Fruit fly (Drosophila melanogaster) whole organism, embryonic: ENCODE data around the gene scpr-B.
A peak's percentile ranks its signal among the peaks of the same experiment; 100 is the strongest.

Experiments
- Antp ChIP-seq: fragments of 200-800 bp; sonication (Bioruptor generic); optimal IDR thresholded peaks from 3 replicates; lab custom pipeline; 2016; ENCODE audit warnings: missing biosample characterization, missing genetic modification characterization
- Atf3 ChIP-seq: fragments of 200-800 bp; sonication (Bioruptor generic); optimal IDR thresholded peaks from 3 replicates; lab custom pipeline; 2016; ENCODE audit warnings: missing biosample characterization, missing genetic modification characterization
- B-H2 ChIP-seq: fragments of 200-800 bp; sonication (Bioruptor generic); optimal IDR thresholded peaks from 2 replicates; lab custom pipeline; 2018; ENCODE audit warnings: missing biosample characterization, mild to moderate bottlenecking, missing genetic modification characterization
- Bteb2 ChIP-seq: fragments of 200-800 bp; sonication (Bioruptor generic); optimal IDR thresholded peaks from 2 replicates; lab custom pipeline; 2016; ENCODE audit warnings: missing biosample characterization, missing genetic modification characterization
- C15 ChIP-seq: fragments of 200-800 bp; sonication (Bioruptor generic); IDR thresholded peaks from 3 replicates; pipeline ENCODE4 v1.3.6; 2022; ENCODE audit warnings: missing biosample characterization, missing genetic modification characterization
- CG10274 ChIP-seq: fragments of 200-800 bp; sonication (Bioruptor generic); optimal IDR thresholded peaks from 3 replicates; lab custom pipeline; 2017; ENCODE audit warnings: missing biosample characterization, mild to moderate bottlenecking, missing genetic modification characterization
- CG11093 ChIP-seq: fragments of 200-800 bp; sonication (Bioruptor generic); IDR thresholded peaks from 3 replicates; pipeline ENCODE4 v1.3.6; 2022; ENCODE audit warnings: missing biosample characterization, missing genetic modification characterization
- CG13775 ChIP-seq: fragments of 200-800 bp; sonication (Bioruptor generic); optimal IDR thresholded peaks from 3 replicates; lab custom pipeline; 2017; ENCODE audit warnings: missing biosample characterization, mild to moderate bottlenecking, missing genetic modification characterization
- CG1647 ChIP-seq: fragments of 200-800 bp; sonication (Bioruptor generic); optimal IDR thresholded peaks from 3 replicates; lab custom pipeline; 2016; ENCODE audit warnings: missing biosample characterization, missing genetic modification characterization
- CG16813 ChIP-seq: fragments of 200-800 bp; sonication (Bioruptor generic); IDR thresholded peaks from 3 replicates; pipeline ENCODE4 v1.3.6; 2022; ENCODE audit warnings: missing biosample characterization, missing genetic modification characterization; ENCODE audit not compliant: partially characterized antibody
- CG16863 ChIP-seq: fragments of 200-800 bp; sonication (Bioruptor generic); optimal IDR thresholded peaks from 3 replicates; lab custom pipeline; 2016; ENCODE audit warnings: missing biosample characterization, missing genetic modification characterization
- CG17361 ChIP-seq: fragments of 200-800 bp; sonication (Bioruptor generic); IDR thresholded peaks from 3 replicates; pipeline ENCODE4 v1.3.6; 2022; ENCODE audit warnings: missing biosample characterization, missing genetic modification characterization
- CG18476 ChIP-seq: fragments of 200-800 bp; sonication (Bioruptor generic); optimal IDR thresholded peaks from 2 replicates; lab custom pipeline; 2016; ENCODE audit warnings: missing biosample characterization, mild to moderate bottlenecking, missing genetic modification characterization
- CG18599 ChIP-seq: fragments of 200-800 bp; sonication (Bioruptor generic); optimal IDR thresholded peaks from 3 replicates; lab custom pipeline; 2017; ENCODE audit warnings: missing biosample characterization, missing genetic modification characterization, mild to moderate bottlenecking, moderate library complexity, missing genetic modification reagents
- CG2889 ChIP-seq: fragments of 200-800 bp; sonication (Bioruptor generic); IDR thresholded peaks from 3 replicates; pipeline ENCODE4 v1.3.6; 2022; ENCODE audit warnings: missing biosample characterization, missing genetic modification characterization
- CG3163 ChIP-seq: fragments of 200-800 bp; sonication (Bioruptor generic); optimal IDR thresholded peaks from 3 replicates; lab custom pipeline; 2016; ENCODE audit warnings: missing biosample characterization, missing genetic modification characterization
- CG32772 ChIP-seq: fragments of 200-800 bp; sonication (Bioruptor generic); IDR thresholded peaks from 2 replicates; pipeline ENCODE4 v1.3.6; 2022; ENCODE audit warnings: missing biosample characterization, missing genetic modification characterization
- CG3995 ChIP-seq: fragments of 200-800 bp; sonication (Bioruptor generic); optimal IDR thresholded peaks from 3 replicates; lab custom pipeline; 2016; ENCODE audit warnings: missing biosample characterization, missing genetic modification characterization
- CG5180 ChIP-seq: fragments of 200-800 bp; sonication (Bioruptor generic); optimal IDR thresholded peaks from 3 replicates; lab custom pipeline; 2017; ENCODE audit warnings: missing biosample characterization, missing genetic modification characterization, mild to moderate bottlenecking, moderate library complexity, missing genetic modification reagents
- CG5953 ChIP-seq: fragments of 200-800 bp; sonication (Bioruptor generic); IDR thresholded peaks from 2 replicates; pipeline ENCODE4 v1.3.6; 2022; ENCODE audit warnings: missing biosample characterization, missing genetic modification characterization
- CG7928 ChIP-seq: fragments of 200-800 bp; sonication (Bioruptor generic); optimal IDR thresholded peaks from 2 replicates; lab custom pipeline; 2017; ENCODE audit warnings: missing biosample characterization, mild to moderate bottlenecking, missing genetic modification characterization
- CG8478 ChIP-seq: fragments of >200 bp; optimal IDR thresholded peaks from 2 replicates; lab custom pipeline; 2018
- CG8944 ChIP-seq: fragments of 200-800 bp; sonication (Bioruptor generic); optimal IDR thresholded peaks from 3 replicates; lab custom pipeline; 2016; ENCODE audit warnings: missing biosample characterization, missing genetic modification characterization
- Dip2 ChIP-seq: fragments of 200-800 bp; sonication (Bioruptor generic); IDR thresholded peaks from 2 replicates; pipeline ENCODE4 v1.3.6; 2022; ENCODE audit warnings: missing biosample characterization, missing genetic modification characterization
- Dp ChIP-seq: fragments of 200-800 bp; sonication (Bioruptor generic); optimal IDR thresholded peaks from 2 replicates; lab custom pipeline; 2018; ENCODE audit warnings: missing biosample characterization, mild to moderate bottlenecking, missing genetic modification characterization, moderate library complexity
- Hmr ChIP-seq: fragments of 200-800 bp; sonication (Bioruptor generic); optimal IDR thresholded peaks from 3 replicates; lab custom pipeline; 2017; ENCODE audit warnings: mild to moderate bottlenecking, missing biosample characterization, missing genetic modification reagents, missing genetic modification characterization
- Jarid2 ChIP-seq: fragments of 200-800 bp; sonication (Bioruptor generic); optimal IDR thresholded peaks from 3 replicates; lab custom pipeline; 2017; ENCODE audit warnings: mild to moderate bottlenecking, missing biosample characterization, missing genetic modification reagents, missing genetic modification characterization
- Lim3 ChIP-seq: fragments of 200-800 bp; sonication (Bioruptor generic); IDR thresholded peaks from 2 replicates; pipeline ENCODE4 v1.3.6; 2022; ENCODE audit warnings: missing biosample characterization, missing genetic modification characterization
- MTF-1 ChIP-seq: fragments of 200-800 bp; sonication (Bioruptor generic); optimal IDR thresholded peaks from 2 replicates; lab custom pipeline; 2018; ENCODE audit warnings: missing biosample characterization, mild to moderate bottlenecking, missing genetic modification characterization, borderline replicate concordance
- NC2β ChIP-seq: fragments of 200-800 bp; sonication (Bioruptor generic); optimal IDR thresholded peaks from 2 replicates; lab custom pipeline; 2016; ENCODE audit warnings: missing biosample characterization, missing genetic modification characterization
- Neu2 ChIP-seq: fragments of 200-800 bp; sonication (Bioruptor generic); optimal IDR thresholded peaks from 3 replicates; lab custom pipeline; 2016; ENCODE audit warnings: missing biosample characterization, missing genetic modification characterization, borderline replicate concordance
- Scr ChIP-seq: fragments of 200-800 bp; sonication (Bioruptor generic); IDR thresholded peaks from 2 replicates; pipeline ENCODE4 v1.3.6; 2022; ENCODE audit warnings: missing biosample characterization, missing genetic modification characterization; ENCODE audit not compliant: partially characterized antibody
- TFAM ChIP-seq: fragments of 200-800 bp; sonication (Bioruptor generic); optimal IDR thresholded peaks from 2 replicates; lab custom pipeline; 2017; ENCODE audit warnings: missing biosample characterization, missing genetic modification characterization, inconsistent platforms
- az2 ChIP-seq: fragments of 200-800 bp; sonication (Bioruptor generic); optimal IDR thresholded peaks from 3 replicates; lab custom pipeline; 2016; ENCODE audit warnings: missing biosample characterization, missing genetic modification characterization
- emc ChIP-seq: fragments of 200-800 bp; sonication (Bioruptor generic); optimal IDR thresholded peaks from 2 replicates; lab custom pipeline; 2016; ENCODE audit warnings: missing biosample characterization, missing genetic modification characterization
- eyg ChIP-seq: fragments of 200-800 bp; sonication (Bioruptor generic); optimal IDR thresholded peaks from 3 replicates; lab custom pipeline; 2016; ENCODE audit warnings: missing biosample characterization, missing genetic modification characterization
- grn ChIP-seq: fragments of 200-800 bp; sonication (Bioruptor generic); optimal IDR thresholded peaks from 3 replicates; lab custom pipeline; 2017; ENCODE audit warnings: missing biosample characterization, missing genetic modification characterization
- gt ChIP-seq: fragments of 200-800 bp; sonication (Bioruptor generic); IDR thresholded peaks from 2 replicates; pipeline ENCODE4 v1.3.6; 2022; ENCODE audit warnings: missing biosample characterization, missing genetic modification characterization
- hth ChIP-seq: fragments of >200 bp; optimal IDR thresholded peaks from 2 replicates; lab custom pipeline; 2017; ENCODE audit warnings: inconsistent platforms
- jigr1 ChIP-seq: fragments of 200-800 bp; sonication (Bioruptor generic); IDR thresholded peaks from 3 replicates; pipeline ENCODE4 v1.3.6; 2022; ENCODE audit warnings: missing biosample characterization, missing genetic modification characterization
- klu ChIP-seq: fragments of 200-800 bp; sonication (Bioruptor generic); IDR thresholded peaks from 2 replicates; pipeline ENCODE4 v1.3.6; 2022; ENCODE audit warnings: missing biosample characterization, missing genetic modification characterization
- lab ChIP-seq: fragments of 200-800 bp; sonication (Bioruptor generic); optimal IDR thresholded peaks from 3 replicates; lab custom pipeline; 2017; ENCODE audit warnings: missing biosample characterization, missing genetic modification characterization, mild to moderate bottlenecking, moderate library complexity, missing genetic modification reagents
- lbe ChIP-seq: fragments of 200-800 bp; sonication (Bioruptor generic); optimal IDR thresholded peaks from 2 replicates; lab custom pipeline; 2016; ENCODE audit warnings: missing biosample characterization, mild to moderate bottlenecking, missing genetic modification characterization
- lov ChIP-seq, 2 experiments: fragments of 200-800 bp in 1 of 2; fragments of >200 bp in 1 of 2; sonication (Bioruptor generic) in 1 of 2; IDR thresholded peaks in 1 of 2; optimal IDR thresholded peaks in 1 of 2; 2 replicates in 1 of 2; 3 replicates in 1 of 2; pipeline versions ENCODE4 v1.3.6 to Lab custom; 2017 to 2022; ENCODE audit warnings: missing biosample characterization in 1 of 2, missing genetic modification characterization in 1 of 2
- pfk ChIP-seq: fragments of 200-800 bp; sonication (Bioruptor generic); optimal IDR thresholded peaks from 2 replicates; lab custom pipeline; 2018; ENCODE audit warnings: missing biosample characterization, mild to moderate bottlenecking, missing genetic modification characterization, moderate library complexity
- prd ChIP-seq, 3 experiments: fragments of >200 bp in 2 of 3; fragments of 200-800 bp in 1 of 3; sonication (Bioruptor generic) in 1 of 3; optimal IDR thresholded peaks in 2 of 3; IDR thresholded peaks in 1 of 3; 2 replicates in 2 of 3; 3 replicates in 1 of 3; pipeline versions ENCODE4 v1.3.6 to Lab custom; 2017 to 2022; ENCODE audit warnings: missing biosample characterization in 1 of 3, missing genetic modification characterization in 1 of 3
- ranshi ChIP-seq: fragments of 200-800 bp; sonication (Bioruptor generic); IDR thresholded peaks from 2 replicates; pipeline ENCODE4 v1.3.6; 2022; ENCODE audit warnings: missing biosample characterization, missing genetic modification characterization
- sug ChIP-seq: fragments of 200-800 bp; optimal IDR thresholded peaks from 2 replicates; lab custom pipeline; 2019; ENCODE audit warnings: missing biosample characterization, mild to moderate bottlenecking, missing genetic modification characterization, moderate library complexity
- trem ChIP-seq: fragments of 200-800 bp; optimal IDR thresholded peaks from 3 replicates; lab custom pipeline; 2019; ENCODE audit warnings: missing biosample characterization, mild to moderate bottlenecking, missing genetic modification characterization, moderate library complexity
- tx ChIP-seq: fragments of 200-800 bp; sonication (Bioruptor generic); optimal IDR thresholded peaks from 2 replicates; lab custom pipeline; 2016; ENCODE audit warnings: missing biosample characterization, missing genetic modification characterization

scpr-B gene

dm6 chr3R:11209801-11210402 is 30.9 kb downstream of the scpr-B start, which contains the start of the genes SdhC and Tctp (continued):
- TF ChIP-seq CG10274 (GFP tag; lab: Kevin White, UChicago) (no peak), Bteb2 (GFP tag; lab: Kevin White, UChicago) (peak; percentile 46), Dp (GFP tag; lab: Kevin White, UChicago) (peak; percentile 30), jigr1 (GFP tag; lab: Robert Waterston, UW) (no peak), trem (tag; lab: Kevin White, UChicago) (peak; percentile 100), CG18476 (GFP tag; lab: Kevin White, UChicago) (peak; percentile 38), lbe (peak; percentile 7), TFAM (GFP tag; lab: Kevin White, UChicago) (no peak), Antp (GFP tag; lab: Kevin White, UChicago) (peak; percentile 22), CG3995 (GFP tag; lab: Kevin White, UChicago) (peak; percentile 45), Dip2 (GFP tag; lab: Robert Waterston, UW) (no peak), klu (GFP tag; lab: Robert Waterston, UW) (no peak), Neu2 (GFP tag; lab: Kevin White, UChicago) (no peak), tx (GFP tag; lab: Kevin White, UChicago) (no peak), CG2889 (no peak), MTF-1 (GFP tag; lab: Kevin White, UChicago) (no peak), lab (GFP tag; lab: Kevin White, UChicago) (peak; percentile 41), Lim3 (GFP tag; lab: Robert Waterston, UW) (no peak), CG8944 (GFP tag; lab: Kevin White, UChicago) (no peak), CG32772 (GFP tag; lab: Robert Waterston, UW) (no peak), CG18599 (peak; percentile 52), CG16863 (peak; percentile 49), sug (tag; lab: Kevin White, UChicago) (peak; percentile 54), Scr (peak; percentile 64), CG7928 (GFP tag; lab: Kevin White, UChicago) (no peak), prd (optimal IDR thresholded peaks at IDR 0.05; lab: Kevin White, UChicago) (no peak), prd (GFP tag; IDR thresholded peaks at IDR 0.05; lab: Robert Waterston, UW) (no peak), CG11093 (no peak), hth (lab: Kevin White, UChicago) (no peak), eyg (GFP tag; lab: Kevin White, UChicago) (no peak), CG1647 (no peak), lov (optimal IDR thresholded peaks at IDR 0.05; lab: Kevin White, UChicago) (no peak), lov (GFP tag; IDR thresholded peaks at IDR 0.05; lab: Robert Waterston, UW) (no peak), Atf3 (GFP tag; lab: Kevin White, UChicago) (no peak), CG3163 (GFP tag; lab: Kevin White, UChicago) (no peak), CG5953 (GFP tag; lab: Robert Waterston, UW) (0 out of 2 replicates have a peak, but pooled peaks have one; percentile 31), emc (GFP tag; lab: Kevin White, UChicago) (no peak), az2 (peak; percentile 46), Hmr (GFP tag; lab: Kevin White, UChicago) (peak; percentile 73), CG5180 (GFP tag; lab: Kevin White, UChicago) (peak; percentile 2), CG16813 (GFP tag; lab: Robert Waterston, UW) (peak; percentile 20; the same call in 1 of the 3 replicates), grn (GFP tag; lab: Kevin White, UChicago) (no peak), NC2β (GFP tag; lab: Kevin White, UChicago) (peak; percentile 30), gt (GFP tag; lab: Robert Waterston, UW) (no peak), CG8478 (lab: Kevin White, UChicago) (no peak), CG13775 (GFP tag; lab: Kevin White, UChicago) (peak; percentile 53), C15 (GFP tag; lab: Robert Waterston, UW) (no peak), pfk (GFP tag; lab: Kevin White, UChicago) (peak; percentile 27), Jarid2 (no peak), ranshi (GFP tag; lab: Robert Waterston, UW) (0 out of 2 replicates have a peak, but pooled peaks have one; percentile 23), B-H2 (GFP tag; lab: Kevin White, UChicago) (peak; percentile 61), CG17361 (peak; percentile 79)
